Worm (Caenorhabditis elegans) whole organism, L4 larva: ENCODE measurements around the gene C50H11.13.
A peak's percentile ranks its signal among the peaks of the same experiment; 100 is the strongest.

Experiments used
- D1046.2 ChIP-seq: fragments of 200-800 bp; sonication (Bioruptor generic); IDR thresholded peaks from 2 replicates; pipeline ENCODE4 v1.3.6; 2022; ENCODE audit warnings: missing genetic modification characterization, missing compliant biosample characterization
- F49E8.2 ChIP-seq: sonication (generic microtip); optimal IDR thresholded peaks from 2 replicates; lab custom pipeline; 2016; ENCODE audit warnings: missing compliant biosample characterization, mild to moderate bottlenecking, missing genetic modification characterization, borderline replicate concordance
- R02D3.7 ChIP-seq: fragments of 150-350 bp; sonication (generic microtip); optimal IDR thresholded peaks from 3 replicates; lab custom pipeline; 2014; ENCODE audit warnings: missing biosample characterization, missing genetic modification characterization
- Y48G9A.11 ChIP-seq: fragments of 200-800 bp; sonication (Bioruptor generic); IDR thresholded peaks from 2 replicates; pipeline ENCODE4 v1.3.6; 2022; ENCODE audit warnings: missing genetic modification reagents, missing genetic modification characterization, missing compliant biosample characterization
- Y5F2A.4 ChIP-seq: fragments of 200-800 bp; sonication (Bioruptor generic); optimal IDR thresholded peaks from 2 replicates; lab custom pipeline; 2018; ENCODE audit warnings: mild to moderate bottlenecking, missing genetic modification characterization, missing compliant biosample characterization
- ZK546.5 ChIP-seq, 2 experiments: sonication (generic microtip); optimal IDR thresholded peaks; 2 replicates each; lab custom pipeline; 2017; ENCODE audit warnings: missing biosample characterization in 2 of 2, missing genetic modification characterization in 2 of 2
- aha-1 ChIP-seq: fragments of 150-350 bp; peaks from one replicate; lab custom pipeline; 2014; ENCODE audit warnings: missing biosample characterization, missing genetic modification characterization
- arid-1 ChIP-seq: fragments of 200-800 bp; sonication (Bioruptor generic); conservative IDR thresholded peaks from 2 replicates; pipeline ENCODE4 v1.3.6; 2022; ENCODE audit warnings: missing genetic modification reagents, missing genetic modification characterization, missing compliant biosample characterization
- ceh-20 ChIP-seq: fragments of 200-800 bp; sonication (Bioruptor generic); IDR thresholded peaks from 2 replicates; pipeline ENCODE4 v1.3.6; 2022; ENCODE audit warnings: missing genetic modification reagents, missing genetic modification characterization, missing compliant biosample characterization
- ceh-28 ChIP-seq: fragments of 150-350 bp; optimal IDR thresholded peaks from 2 replicates; lab custom pipeline; 2014; ENCODE audit warnings: missing biosample characterization, missing genetic modification reagents, missing genetic modification characterization
- ceh-32 ChIP-seq: sonication (generic microtip); optimal IDR thresholded peaks from 2 replicates; lab custom pipeline; 2016; ENCODE audit warnings: mild to moderate bottlenecking, missing genetic modification characterization, missing compliant biosample characterization; ENCODE audit not compliant: poor library complexity
- ceh-82 ChIP-seq: sonication (generic microtip); optimal IDR thresholded peaks from 2 replicates; lab custom pipeline; 2017; ENCODE audit warnings: missing biosample characterization, missing genetic modification characterization
- ces-1 ChIP-seq: fragments of 150-350 bp; sonication (generic microtip); optimal IDR thresholded peaks from 4 replicates; lab custom pipeline; 2014; ENCODE audit warnings: missing biosample characterization, missing genetic modification reagents, missing genetic modification characterization
- cey-2 ChIP-seq: sonication (generic microtip); optimal IDR thresholded peaks from 3 replicates; lab custom pipeline; 2017; ENCODE audit warnings: missing genetic modification characterization, mild to moderate bottlenecking, missing compliant biosample characterization, antibody characterized with exemption, borderline replicate concordance; ENCODE audit not compliant: insufficient read depth
- ctbp-1 ChIP-seq: fragments of 200-800 bp; sonication (Bioruptor generic); IDR thresholded peaks from 2 replicates; pipeline ENCODE4 v1.3.6; 2022; ENCODE audit warnings: missing genetic modification reagents, missing genetic modification characterization, missing compliant biosample characterization
- daf-16 ChIP-seq, 3 experiments: sonication (generic microtip); optimal IDR thresholded peaks; 2 replicates each; lab custom pipeline; 2016 to 2017; ENCODE audit warnings: missing genetic modification characterization in 3 of 3, missing genetic modification reagents in 3 of 3, mild to moderate bottlenecking in 2 of 3, missing compliant biosample characterization in 2 of 3, missing biosample characterization in 1 of 3, moderate library complexity in 1 of 3
- daf-8 ChIP-seq: fragments of 200-800 bp; sonication (Bioruptor generic); IDR thresholded peaks from 2 replicates; pipeline ENCODE4 v1.3.6; 2022; ENCODE audit warnings: missing genetic modification characterization, missing compliant biosample characterization
- dmd-6 ChIP-seq: fragments of 200-800 bp; sonication (Bioruptor generic); IDR thresholded peaks from 2 replicates; pipeline ENCODE4 v1.3.6; 2022; ENCODE audit warnings: missing genetic modification reagents, missing genetic modification characterization, missing compliant biosample characterization
- egl-43 ChIP-seq: fragments of 200-800 bp; sonication (Bioruptor generic); IDR thresholded peaks from 2 replicates; pipeline ENCODE4 v1.3.6; 2022; ENCODE audit warnings: missing genetic modification reagents, missing genetic modification characterization, missing compliant biosample characterization
- hif-1 ChIP-seq, 2 experiments: sonication (generic microtip); optimal IDR thresholded peaks; 2 replicates each; lab custom pipeline; 2016 to 2017; ENCODE audit warnings: missing compliant biosample characterization in 2 of 2, missing genetic modification characterization in 2 of 2, missing genetic modification reagents in 2 of 2, missing genotype in 2 of 2, mild to moderate bottlenecking in 1 of 2
- hmg-1.1 ChIP-seq: fragments of 200-800 bp; sonication (Bioruptor generic); IDR thresholded peaks from 2 replicates; pipeline ENCODE4 v1.3.6; 2022; ENCODE audit warnings: missing genetic modification reagents, missing genetic modification characterization, missing compliant biosample characterization
- jun-1 ChIP-seq: fragments of 150-350 bp; optimal IDR thresholded peaks from 2 replicates; lab custom pipeline; 2014; ENCODE audit warnings: missing biosample characterization, missing genetic modification reagents, missing genetic modification characterization
- lin-13 ChIP-seq: fragments of 150-350 bp; optimal IDR thresholded peaks from 2 replicates; lab custom pipeline; 2014; ENCODE audit warnings: missing biosample characterization, missing genetic modification reagents, missing genetic modification characterization
- lsy-2 ChIP-seq, 2 experiments: fragments of 150-350 bp in 1 of 2; sonication (generic microtip) in 1 of 2; optimal IDR thresholded peaks; 2 replicates each; lab custom pipeline; 2014 to 2017; ENCODE audit warnings: missing biosample characterization in 2 of 2, missing genetic modification characterization in 2 of 2
- madf-5 ChIP-seq, 2 experiments: fragments of 200-800 bp; sonication (Bioruptor generic); IDR thresholded peaks; 2 replicates each; pipeline ENCODE4 v1.3.6; 2022; ENCODE audit warnings: missing compliant biosample characterization in 2 of 2, missing genetic modification characterization in 2 of 2
- mxl-3 ChIP-seq: fragments of 200-800 bp; sonication (Bioruptor generic); optimal IDR thresholded peaks from 2 replicates; lab custom pipeline; 2018; ENCODE audit warnings: mild to moderate bottlenecking, missing genetic modification characterization, missing compliant biosample characterization
- nhr-11 ChIP-seq: fragments of 150-350 bp; optimal IDR thresholded peaks from 2 replicates; lab custom pipeline; 2014; ENCODE audit warnings: missing biosample characterization, missing genetic modification characterization
- nhr-237 ChIP-seq: sonication (generic microtip); optimal IDR thresholded peaks from 2 replicates; lab custom pipeline; 2017; ENCODE audit warnings: missing biosample characterization, missing genetic modification characterization
- nhr-25 ChIP-seq: sonication (generic microtip); optimal IDR thresholded peaks from 2 replicates; lab custom pipeline; 2017; ENCODE audit warnings: missing genetic modification characterization, mild to moderate bottlenecking, missing compliant biosample characterization, antibody characterized with exemption, moderate library complexity, borderline replicate concordance; ENCODE audit not compliant: insufficient read depth
- nhr-28 ChIP-seq: fragments of 150-350 bp; optimal IDR thresholded peaks from 2 replicates; lab custom pipeline; 2014; ENCODE audit warnings: missing biosample characterization, missing genetic modification characterization
- nhr-48 ChIP-seq: sonication (generic microtip); optimal IDR thresholded peaks from 2 replicates; lab custom pipeline; 2016; ENCODE audit warnings: mild to moderate bottlenecking, missing genetic modification characterization, missing compliant biosample characterization
- pqm-1 ChIP-seq: sonication (generic microtip); optimal IDR thresholded peaks from 2 replicates; lab custom pipeline; 2017; ENCODE audit warnings: missing biosample characterization, missing genetic modification characterization
- sdz-12 ChIP-seq: fragments of 200-800 bp; sonication (Bioruptor generic); optimal IDR thresholded peaks from 2 replicates; lab custom pipeline; 2018; ENCODE audit warnings: mild to moderate bottlenecking, missing genetic modification characterization, missing compliant biosample characterization
- skn-1 ChIP-seq: fragments of 150-350 bp; optimal IDR thresholded peaks from 2 replicates; lab custom pipeline; 2014; ENCODE audit warnings: missing biosample characterization, missing genetic modification characterization
- spr-3 ChIP-seq: fragments of 200-800 bp; sonication (Bioruptor generic); optimal IDR thresholded peaks from 2 replicates; lab custom pipeline; 2018; ENCODE audit warnings: mild to moderate bottlenecking, missing genetic modification characterization, missing compliant biosample characterization
- unc-39 ChIP-seq: sonication (generic microtip); optimal IDR thresholded peaks from 2 replicates; lab custom pipeline; 2017; ENCODE audit warnings: missing biosample characterization, missing genetic modification characterization
- unc-62 ChIP-seq, 3 experiments: fragments of 150-350 bp in 1 of 3; sonication (generic microtip); optimal IDR thresholded peaks in 2 of 3; peaks in 1 of 3; 1 replicate in 1 of 3; 2 replicates in 2 of 3; lab custom pipeline; 2014 to 2017; ENCODE audit warnings: missing biosample characterization in 3 of 3, missing genetic modification characterization in 3 of 3, missing genetic modification reagents in 3 of 3, missing genotype in 1 of 3
- vab-7 ChIP-seq: fragments of 200-800 bp; sonication (Bioruptor generic); IDR thresholded peaks from 2 replicates; pipeline ENCODE4 v1.3.6; 2022; ENCODE audit warnings: missing genetic modification reagents, missing genetic modification characterization, missing compliant biosample characterization
- zag-1 ChIP-seq: fragments of 150-350 bp; optimal IDR thresholded peaks from 2 replicates; lab custom pipeline; 2014; ENCODE audit warnings: missing biosample characterization, missing genetic modification characterization
- zfp-2 ChIP-seq: sonication (generic microtip); optimal IDR thresholded peaks from 2 replicates; lab custom pipeline; 2016; ENCODE audit warnings: mild to moderate bottlenecking, missing genetic modification characterization, missing compliant biosample characterization
- ztf-7 ChIP-seq: fragments of 150-350 bp; optimal IDR thresholded peaks from 2 replicates; lab custom pipeline; 2014; ENCODE audit warnings: missing biosample characterization, missing genetic modification characterization

C50H11.13 gene

ce11 chrV:3113751-3114150 lies 42.3 kb upstream of the C50H11.13 start, which contains the start of gene Y73C8C.8:
Y73C8C.8 (minus strand) TSS chrV:3113851.
- no peak for TF ChIP-seq D1046.2 (GFP tag; lab: Robert Waterston, UW)
- no peak for TF ChIP-seq ces-1
- TF ChIP-seq spr-3 (GFP tag; lab: Kevin White, UChicago), result no peak
- TF ChIP-seq nhr-11 (tag; lab: Kevin White, UChicago), result no peak
- no peak for TF ChIP-seq Y5F2A.4 (GFP tag; lab: Kevin White, UChicago)
- TF ChIP-seq, all 104 proteins: peak for 0

ce11 chrV:3112198-3112597 lies 40.8 kb upstream of the C50H11.13 start:
- TF ChIP-seq madf-5 (GFP tag; IDR thresholded peaks at IDR 0.05; lab: Robert Waterston, UW), result no peak
- peak in 1 of 2 experiments; percentile 53 for TF ChIP-seq unc-62 (GFP tag; optimal IDR thresholded peaks at IDR 0.05 in 1 of 2; lab: Kevin White, UChicago)
- no peak for TF ChIP-seq unc-62 (tag; optimal IDR thresholded peaks at IDR 0.05; lab: Kevin White, UChicago)
- TF ChIP-seq pqm-1 (tag; lab: Kevin White, UChicago), result peak; percentile 66
- TF ChIP-seq nhr-28 (tag; lab: Kevin White, UChicago), result peak; percentile 85

ce11 chrV:3107450-3107849 lies 36.0 kb upstream of the C50H11.13 start, which contains the start of gene str-68:
str-68 (minus strand) TSS chrV:3107550.
- TF ChIP-seq zag-1 (tag; lab: Kevin White, UChicago) (no peak), arid-1 (no peak), skn-1 (tag; lab: Kevin White, UChicago) (no peak), unc-62 (GFP tag; optimal IDR thresholded peaks at IDR 0.05 in 1 of 2; lab: Kevin White, UChicago) (no peak), unc-62 (tag; optimal IDR thresholded peaks at IDR 0.05; lab: Kevin White, UChicago) (no peak), egl-43 (GFP tag; lab: Robert Waterston, UW) (no peak), R02D3.7 (tag; lab: Kevin White, UChicago) (no peak), ctbp-1 (GFP tag; lab: Robert Waterston, UW) (no peak), lsy-2 (tag; optimal IDR thresholded peaks at IDR 0.05; lab: Kevin White, UChicago) (no peak), daf-8 (GFP tag; lab: Robert Waterston, UW) (no peak), nhr-237 (tag; lab: Kevin White, UChicago) (no peak), ZK546.5 (tag; optimal IDR thresholded peaks at IDR 0.05; lab: Kevin White, UChicago) (no peak), spr-3 (GFP tag; lab: Kevin White, UChicago) (no peak), nhr-48 (tag; lab: Kevin White, UChicago) (no peak), ceh-28 (no peak), cey-2 (tag; lab: Kevin White, UChicago) (no peak)

ce11 chrV:3106785-3107184 lies 35.3 kb upstream of the C50H11.13 start:
- no peak for TF ChIP-seq lsy-2 (tag; optimal IDR thresholded peaks at IDR 0.05; lab: Kevin White, UChicago)
- TF ChIP-seq nhr-25, result no peak
- no peak for TF ChIP-seq cey-2 (tag; lab: Kevin White, UChicago)
- no peak for TF ChIP-seq lin-13 (GFP tag; lab: Kevin White, UChicago)
- no peak for TF ChIP-seq arid-1
- no peak for TF ChIP-seq nhr-11 (tag; lab: Kevin White, UChicago)
- no peak for TF ChIP-seq jun-1
- TF ChIP-seq zag-1 (tag; lab: Kevin White, UChicago), result no peak
- no peak for TF ChIP-seq sdz-12 (GFP tag; lab: Kevin White, UChicago)
- no peak for TF ChIP-seq daf-8 (GFP tag; lab: Robert Waterston, UW)
- no peak for TF ChIP-seq unc-39 (tag; lab: Kevin White, UChicago)
- no peak for TF ChIP-seq zfp-2 (tag; lab: Kevin White, UChicago)
- TF ChIP-seq daf-16 (GFP tag; optimal IDR thresholded peaks at IDR 0.05; lab: Kevin White, UChicago), result no peak
- no peak for TF ChIP-seq daf-16 (tag; optimal IDR thresholded peaks at IDR 0.05; lab: Kevin White, UChicago)
- TF ChIP-seq ceh-20 (GFP tag; lab: Robert Waterston, UW), result no peak

- TF ChIP-seq lsy-2 (tag; optimal IDR thresholded peaks at IDR 0.05; lab: Kevin White, UChicago) (no peak), Y48G9A.11 (GFP tag; lab: Robert Waterston, UW) (no peak), nhr-237 (tag; lab: Kevin White, UChicago) (no peak), unc-39 (tag; lab: Kevin White, UChicago) (no peak), F49E8.2 (tag; lab: Kevin White, UChicago) (no peak), vab-7 (GFP tag; lab: Robert Waterston, UW) (no peak), ceh-32 (tag; lab: Kevin White, UChicago) (no peak), dmd-6 (no peak), ztf-7 (tag; lab: Kevin White, UChicago) (no peak), mxl-3 (GFP tag; lab: Kevin White, UChicago) (no peak), hif-1 (tag; optimal IDR thresholded peaks at IDR 0.05; lab: Kevin White, UChicago) (no peak), ceh-82 (tag; lab: Kevin White, UChicago) (no peak), aha-1 (no peak), hmg-1.1 (GFP tag; lab: Robert Waterston, UW) (no peak)
These were observed 34.4 kb upstream of the C50H11.13 start, which contains the start of gene str-69 for ce11 chrV:3105810-3106209. str-69 (minus strand) TSS chrV:3105910.
